Worm (Caenorhabditis elegans): ENCODE results near the gene clec-6.

Gene clec-6

ce11 chrIII:4887291-4887690, at the start of gene clec-6:
TSS of gene clec-6 (minus strand) at chrIII:4887444.
- TF ChIP-seq ztf-18 (tag; optimal IDR thresholded peaks at IDR 0.05) (no peak), nhr-80 (tag; optimal IDR thresholded peaks at IDR 0.05) (peak; percentile 41)

ce11 chrIII:4937022-4937421, 49.8 kb upstream of the clec-6 start, which contains the start of gene fsn-1:
TSS of gene fsn-1 (plus strand) at chrIII:4937322.
- TF ChIP-seq snpc-4 (GFP tag; optimal IDR thresholded peaks at IDR 0.05) (no peak), snpc-4 (tag; optimal IDR thresholded peaks at IDR 0.05) (no peak), T07F8.4 (tag; optimal IDR thresholded peaks at IDR 0.05) (no peak), bed-1 (GFP tag; IDR thresholded peaks at IDR 0.05) (no peak), F23B12.7 (tag; optimal IDR thresholded peaks at IDR 0.05; ENCODE audit: insufficient read depth) (no peak), Y95B8A.8 (GFP tag; IDR thresholded peaks at IDR 0.05) (no peak), madf-6 (GFP tag; IDR thresholded peaks at IDR 0.05) (0 out of 2 replicates have a peak, but pooled peaks have one; percentile 37), ama-1 (optimal IDR thresholded peaks at IDR 0.05) (no peak), ama-1 (GFP tag; optimal IDR thresholded peaks at IDR 0.05) (no peak), let-526 (GFP tag; IDR thresholded peaks at IDR 0.05) (no peak), F49E8.2 (tag; optimal IDR thresholded peaks at IDR 0.05; ENCODE audit: insufficient read depth) (no peak), hmg-1.2 (GFP tag; IDR thresholded peaks at IDR 0.05) (no peak), lin-54 (GFP tag; optimal IDR thresholded peaks at IDR 0.05) (no peak), snpc-1.1 (tag; optimal IDR thresholded peaks at IDR 0.05; ENCODE audit: insufficient read depth) (no peak), Y53G8AR.9 (GFP tag; conservative IDR thresholded peaks at IDR 0.05) (0 out of 2 replicates have a peak, but pooled peaks have one; percentile 21), nhr-120 (GFP tag; IDR thresholded peaks at IDR 0.05) (no peak), Y53F4B.3 (GFP tag; IDR thresholded peaks at IDR 0.05) (no peak)

ce11 chrIII:4934896-4935628, 47.8 kb upstream of the clec-6 start, which contains the start of gene mrps-18C:
TSS of gene mrps-18C (plus strand) at chrIII:4935578.
- TF ChIP-seq athp-1 (tag; optimal IDR thresholded peaks at IDR 0.05) (no peak), efl-1 (GFP tag; optimal IDR thresholded peaks at IDR 0.05) (peak; percentile 4), F39B2.1 (GFP tag; IDR thresholded peaks at IDR 0.05) (no peak), attf-3 (GFP tag; conservative IDR thresholded peaks at IDR 0.05) (peak; percentile 92), lir-1 (GFP tag; conservative IDR thresholded peaks at IDR 0.05) (no peak), madf-3 (GFP tag; IDR thresholded peaks at IDR 0.05) (no peak), ceh-79 (tag; optimal IDR thresholded peaks at IDR 0.05) (no peak), C17E4.6 (GFP tag; IDR thresholded peaks at IDR 0.05) (no peak), snpc-3.4 (tag; optimal IDR thresholded peaks at IDR 0.05) (no peak)

ce11 chrIII:4932203-4932699, 45.0 kb upstream of the clec-6 start, which contains the start of the genes C26E6.12 and eri-9:
TSS of gene C26E6.12 (minus strand) at chrIII:4932253.
TSS of gene eri-9 (plus strand) at chrIII:4932450.
- no peak for TF ChIP-seq him-1 (tag; optimal IDR thresholded peaks at IDR 0.05)
- TF ChIP-seq F33H1.4 (GFP tag; IDR thresholded peaks at IDR 0.05): peak; percentile 56; the same call in 1 of the 2 replicates
- TF ChIP-seq efl-1 (GFP tag; optimal IDR thresholded peaks at IDR 0.05): no peak
- no peak for TF ChIP-seq K11D2.4 (GFP tag; IDR thresholded peaks at IDR 0.05)
- no peak for TF ChIP-seq dpff-1 (tag; optimal IDR thresholded peaks at IDR 0.05)
- no peak for TF ChIP-seq T07F8.4 (tag; optimal IDR thresholded peaks at IDR 0.05)
- no peak for TF ChIP-seq B0035.1 (tag; optimal IDR thresholded peaks at IDR 0.05)
- no peak for TF ChIP-seq F55B11.4 (tag; optimal IDR thresholded peaks at IDR 0.05; ENCODE audit: borderline replicate concordance, insufficient read depth)
- no peak for TF ChIP-seq ztf-3 (GFP tag; optimal IDR thresholded peaks at IDR 0.05)
- no peak for TF ChIP-seq F49E8.2 (tag; optimal IDR thresholded peaks at IDR 0.05; ENCODE audit: insufficient read depth)
- TF ChIP-seq unc-130 (GFP tag; optimal IDR thresholded peaks at IDR 0.05): no peak
- TF ChIP-seq bed-2 (GFP tag; IDR thresholded peaks at IDR 0.05): no peak
- peak; percentile 66 for TF ChIP-seq lsl-1 (GFP tag; optimal IDR thresholded peaks at IDR 0.05)
- TF ChIP-seq ztf-28 (GFP tag; IDR thresholded peaks at IDR 0.05): no peak
